Worm (Caenorhabditis elegans): ENCODE results near the gene lgc-35.

DNA sequence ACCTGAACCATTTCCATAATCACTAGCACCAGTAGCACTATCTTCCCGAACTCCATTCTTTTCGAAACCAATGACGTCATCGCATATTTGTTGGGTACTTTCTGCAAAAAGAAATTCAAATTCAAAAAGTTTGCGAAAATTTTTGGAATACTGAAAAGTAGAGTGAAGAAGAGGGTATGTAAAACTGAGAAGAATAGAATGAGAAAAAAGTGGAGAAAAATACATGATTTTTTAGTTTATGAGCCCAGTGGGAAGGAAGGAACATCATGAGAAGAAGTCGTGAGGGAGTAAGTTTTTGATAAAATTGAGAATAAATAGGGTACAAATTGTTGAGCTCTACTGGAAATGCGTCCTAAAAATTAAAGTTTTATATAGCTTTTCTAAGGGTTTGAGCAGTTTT is at the start of gene lgc-35:
- TF ChIP-seq lsy-2 (tag; optimal IDR thresholded peaks at IDR 0.05) (no peak), unc-98 (GFP tag; IDR thresholded peaks at IDR 0.05) (no peak), xbp-1 (tag; optimal IDR thresholded peaks at IDR 0.05) (no peak), tlp-1 (tag; optimal IDR thresholded peaks at IDR 0.05) (no peak), tbx-2 (tag; optimal IDR thresholded peaks at IDR 0.05) (no peak)

All from whole organism, L1 larva.